Fruit fly (Drosophila melanogaster): ENCODE measurements around the gene CG2187.

Gene CG2187

dm6 chr3R:31716265-31716664 is 42.2 kb downstream of the CG2187 start:
- TF ChIP-seq Ets98B (GFP tag; IDR thresholded peaks at IDR 0.05) (no peak), Pif1B (GFP tag; optimal IDR thresholded peaks at IDR 0.05) (no peak), CG14655 (GFP tag; optimal IDR thresholded peaks at IDR 0.05) (no peak), CG15710 (tag; optimal IDR thresholded peaks at IDR 0.05) (no peak), CG17806 (tag; optimal IDR thresholded peaks at IDR 0.05) (no peak), CG4496 (GFP tag; IDR thresholded peaks at IDR 0.05) (no peak), D1 (tag; optimal IDR thresholded peaks at IDR 0.05) (no peak), CG9948 (tag; optimal IDR thresholded peaks at IDR 0.05) (no peak), CG8301 (tag; optimal IDR thresholded peaks at IDR 0.05) (no peak), CG34367 (tag; optimal IDR thresholded peaks at IDR 0.05) (no peak), CG13204 (GFP tag; optimal IDR thresholded peaks at IDR 0.05) (no peak), CG8159 (tag; optimal IDR thresholded peaks at IDR 0.05) (no peak), CG32121 (GFP tag; IDR thresholded peaks at IDR 0.05) (no peak), rn (GFP tag; IDR thresholded peaks at IDR 0.05) (no peak), Snoo (tag; optimal IDR thresholded peaks at IDR 0.05) (no peak)

DNA sequence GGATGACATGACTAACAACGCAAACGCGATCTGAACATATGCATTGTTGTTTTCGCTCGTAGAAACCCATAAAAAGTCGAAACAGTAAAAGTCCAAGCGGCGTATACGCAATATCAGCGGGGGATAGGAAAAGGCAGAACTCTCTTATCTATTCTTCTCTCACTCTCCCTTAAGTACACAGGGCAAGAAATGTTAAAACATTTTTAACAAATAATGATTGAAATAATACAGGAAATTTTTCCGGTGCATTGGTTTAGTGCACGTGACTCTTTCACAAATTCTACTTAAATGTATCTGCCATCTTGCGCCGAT is 42.8 kb downstream of the CG2187 start:
- no peak for TF ChIP-seq CG17806 (tag; optimal IDR thresholded peaks at IDR 0.05)
- TF ChIP-seq Snoo (tag; optimal IDR thresholded peaks at IDR 0.05) = peak; percentile 2

dm6 chr3R:31714876-31715712 is 43.3 kb downstream of the CG2187 start:
- TF ChIP-seq Ets98B (GFP tag; IDR thresholded peaks at IDR 0.05) (no peak), Pif1B (GFP tag; optimal IDR thresholded peaks at IDR 0.05) (no peak), CG14655 (GFP tag; optimal IDR thresholded peaks at IDR 0.05) (peak; percentile 6), CG4496 (GFP tag; IDR thresholded peaks at IDR 0.05) (peak; percentile 53; the same call in 1 of the 3 replicates), CG8301 (tag; optimal IDR thresholded peaks at IDR 0.05) (no peak)

DNA sequence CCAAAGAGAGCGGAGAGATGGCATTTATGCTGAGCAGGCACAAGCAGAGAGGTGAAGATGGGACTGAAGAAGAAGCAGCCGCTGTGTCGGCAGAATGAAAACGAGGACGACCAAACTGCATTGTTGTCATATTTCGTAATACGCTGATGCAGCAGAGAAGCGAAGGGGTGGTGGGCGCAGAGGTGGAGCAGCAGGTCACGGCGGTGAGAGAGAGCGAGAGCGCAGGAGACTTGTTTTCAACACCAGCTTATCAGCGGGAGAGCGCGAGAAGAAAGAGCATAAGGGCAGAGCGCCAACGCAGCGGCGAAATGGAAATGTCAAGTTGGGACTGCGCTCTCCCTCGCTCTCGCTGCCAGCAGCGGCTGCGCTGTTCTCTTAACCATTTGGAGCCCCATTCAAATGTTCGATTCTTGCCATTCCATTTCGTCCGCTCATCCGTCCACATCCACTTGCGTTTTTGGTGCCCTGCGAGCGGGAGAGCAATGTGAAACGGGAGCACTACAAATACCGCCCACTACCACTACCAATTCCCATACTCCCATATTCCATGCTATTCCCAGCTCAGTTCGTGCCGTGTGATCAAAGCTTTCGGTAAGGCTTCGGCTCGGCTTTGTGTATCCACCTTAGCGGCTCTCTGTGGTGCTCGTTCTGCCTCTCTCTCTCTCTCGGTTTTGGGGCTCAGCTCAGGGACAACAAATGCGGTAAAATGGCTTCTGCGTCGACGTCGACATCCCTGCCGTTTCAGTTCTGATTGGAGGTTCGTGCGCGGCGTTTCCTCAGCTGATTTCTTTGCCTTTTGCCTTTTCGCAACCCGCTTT is 44.9 kb downstream of the CG2187 start, which contains the start of gene ttk:
TSS of gene ttk (plus strand) at position 562 of the 818 bp plus-strand sequence.
- TF ChIP-seq gl (tag; optimal IDR thresholded peaks at IDR 0.05) (peak; percentile 20), CG10348 (GFP tag; IDR thresholded peaks at IDR 0.05) (0 out of 2 replicates have a peak, but pooled peaks have one; percentile 20), CG17806 (tag; optimal IDR thresholded peaks at IDR 0.05) (no peak), Ets98B (GFP tag; IDR thresholded peaks at IDR 0.05) (peak; percentile 42; the same call in 1 of the 2 replicates), CG8301 (tag; optimal IDR thresholded peaks at IDR 0.05) (peak; percentile 0), CG9948 (tag; optimal IDR thresholded peaks at IDR 0.05) (no peak), CG14655 (GFP tag; optimal IDR thresholded peaks at IDR 0.05) (no peak), EcR (GFP tag; optimal IDR thresholded peaks at IDR 0.05) (peak; percentile 91), CG12605 (GFP tag; IDR thresholded peaks at IDR 0.05) (no peak), CG32121 (GFP tag; IDR thresholded peaks at IDR 0.05) (0 out of 2 replicates have a peak, but pooled peaks have one; percentile 6), fd96Ca (GFP tag; IDR thresholded peaks at IDR 0.05) (peak; percentile 59; the same call in 2 of the 3 replicates), CG13204 (GFP tag; optimal IDR thresholded peaks at IDR 0.05) (peak; percentile 58), Pif1B (GFP tag; optimal IDR thresholded peaks at IDR 0.05) (peak; percentile 21), Pif1A (GFP tag; optimal IDR thresholded peaks at IDR 0.05) (peak; percentile 31), Snoo (tag; optimal IDR thresholded peaks at IDR 0.05) (peak; percentile 35), CG34367 (tag; optimal IDR thresholded peaks at IDR 0.05) (no peak), D1 (tag; optimal IDR thresholded peaks at IDR 0.05) (no peak), CG15710 (tag; optimal IDR thresholded peaks at IDR 0.05) (no peak), CG4496 (GFP tag; IDR thresholded peaks at IDR 0.05) (peak; percentile 80), CG8159 (tag; optimal IDR thresholded peaks at IDR 0.05) (peak; percentile 24), rn (GFP tag; IDR thresholded peaks at IDR 0.05) (no peak)

DNA sequence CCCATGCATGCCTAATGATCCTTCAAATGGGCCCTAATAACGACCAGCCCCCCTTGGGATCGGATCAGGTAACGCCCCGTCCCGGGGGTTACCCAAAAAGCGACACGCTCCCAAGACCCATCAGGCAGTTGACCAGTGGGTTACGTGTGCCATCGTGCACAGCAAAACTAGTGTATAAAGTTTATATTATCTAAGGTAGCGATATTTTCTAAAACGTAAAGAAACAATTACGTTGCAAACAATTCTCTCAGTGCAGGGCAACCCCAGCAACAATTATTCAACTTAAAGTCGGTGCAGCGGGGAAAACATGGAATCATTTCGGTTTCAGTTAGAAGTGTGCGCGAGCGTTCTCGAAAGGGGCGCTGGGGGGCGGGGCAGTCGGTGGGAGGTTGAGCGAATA is 45.9 kb downstream of the CG2187 start:
- TF ChIP-seq CG14655 (GFP tag; optimal IDR thresholded peaks at IDR 0.05) = peak; percentile 80
- TF ChIP-seq CG8301 (tag; optimal IDR thresholded peaks at IDR 0.05) = peak; percentile 62
- peak; percentile 16; the same call in 1 of the 2 replicates for TF ChIP-seq CG12605 (GFP tag; IDR thresholded peaks at IDR 0.05)
- TF ChIP-seq Ets98B (GFP tag; IDR thresholded peaks at IDR 0.05) = peak; percentile 25
- TF ChIP-seq fd96Ca (GFP tag; IDR thresholded peaks at IDR 0.05) = 0 out of 3 replicates have a peak, but pooled peaks have one; percentile 38
- no peak for TF ChIP-seq D1 (tag; optimal IDR thresholded peaks at IDR 0.05)
- TF ChIP-seq Pif1A (GFP tag; optimal IDR thresholded peaks at IDR 0.05) = peak; percentile 3
- TF ChIP-seq rn (GFP tag; IDR thresholded peaks at IDR 0.05) = no peak
- peak; percentile 62; the same call in 2 of the 3 replicates for TF ChIP-seq CG4496 (GFP tag; IDR thresholded peaks at IDR 0.05)
- peak; percentile 10 for TF ChIP-seq CG9948 (tag; optimal IDR thresholded peaks at IDR 0.05)
- peak; percentile 12 for TF ChIP-seq CG17806 (tag; optimal IDR thresholded peaks at IDR 0.05)
